Fruit fly (Drosophila melanogaster): ENCODE data around the gene HP1D3csd.

The HP1D3csd gene

dm6 chrX:19155922-19156437, 34.0 kb upstream of the HP1D3csd start (continued):
- TF ChIP-seq Dp (GFP tag; optimal IDR thresholded peaks at IDR 0.05) (no peak), Aef1 (GFP tag; IDR thresholded peaks at IDR 0.05) (peak; percentile 46; the same call in 2 of the 3 replicates), Hmx (GFP tag; optimal IDR thresholded peaks at IDR 0.05) (no peak), CG7271 (tag; optimal IDR thresholded peaks at IDR 0.05) (peak; percentile 79), CG14965 (GFP tag; optimal IDR thresholded peaks at IDR 0.05; ENCODE audit: borderline replicate concordance) (no peak), Antp (GFP tag; optimal IDR thresholded peaks at IDR 0.05) (peak; percentile 16), BEAF-32 (GFP tag; optimal IDR thresholded peaks at IDR 0.05) (no peak), Dad (GFP tag; optimal IDR thresholded peaks at IDR 0.05) (peak; percentile 38), Sry-β (GFP tag; optimal IDR thresholded peaks at IDR 0.05) (peak; percentile 12), inv (GFP tag; IDR thresholded peaks at IDR 0.05; ENCODE audit: partially characterized antibody) (no peak), al (GFP tag; IDR thresholded peaks at IDR 0.05) (peak; percentile 79), CG30431 (GFP tag; optimal IDR thresholded peaks at IDR 0.05) (peak; percentile 81), repo (GFP tag; optimal IDR thresholded peaks at IDR 0.05) (no peak), CG4360 (GFP tag; IDR thresholded peaks at IDR 0.05) (peak; percentile 59; the same call in 1 of the 2 replicates), CG11504 (tag; optimal IDR thresholded peaks at IDR 0.05) (peak; percentile 79), grau (tag; optimal IDR thresholded peaks at IDR 0.05) (peak; percentile 82), unc-4 (GFP tag; IDR thresholded peaks at IDR 0.05; ENCODE audit: partially characterized antibody) (no peak), CTCF (GFP tag; optimal IDR thresholded peaks at IDR 0.05) (no peak), CG5180 (GFP tag; optimal IDR thresholded peaks at IDR 0.05) (peak; percentile 63), bab2 (GFP tag; optimal IDR thresholded peaks at IDR 0.05) (peak; percentile 29), CG5953 (GFP tag; IDR thresholded peaks at IDR 0.05) (peak; percentile 43; the same call in 1 of the 2 replicates), CG4707 (GFP tag; optimal IDR thresholded peaks at IDR 0.05) (peak; percentile 36), hth (optimal IDR thresholded peaks at IDR 0.05) (no peak), Oli (tag; optimal IDR thresholded peaks at IDR 0.05) (peak; percentile 82), HmgZ (tag; optimal IDR thresholded peaks at IDR 0.05) (peak; percentile 50), PHDP (tag; optimal IDR thresholded peaks at IDR 0.05) (peak; percentile 76), pita (GFP tag; optimal IDR thresholded peaks at IDR 0.05) (no peak), ERR (GFP tag; optimal IDR thresholded peaks at IDR 0.05) (no peak), B-H2 (GFP tag; optimal IDR thresholded peaks at IDR 0.05) (peak; percentile 37), CG7786 (GFP tag; optimal IDR thresholded peaks at IDR 0.05) (peak; percentile 28), CG17612 (GFP tag; IDR thresholded peaks at IDR 0.05) (peak; percentile 51; the same call in 1 of the 2 replicates), tin (GFP tag; optimal IDR thresholded peaks at IDR 0.05) (peak; percentile 82), ara (GFP tag; IDR thresholded peaks at IDR 0.05) (peak; percentile 92), Sin3A (optimal IDR thresholded peaks at IDR 0.05) (no peak), Dek (tag; optimal IDR thresholded peaks at IDR 0.05) (peak; percentile 57), CG3407 (GFP tag; optimal IDR thresholded peaks at IDR 0.05) (peak; percentile 76), lola (GFP tag; optimal IDR thresholded peaks at IDR 0.05) (peak in 1 of 3 experiments; percentile 96), H2.0 (GFP tag; IDR thresholded peaks at IDR 0.05) (peak; percentile 63), br (optimal IDR thresholded peaks at IDR 0.05) (no peak), ab (GFP tag; optimal IDR thresholded peaks at IDR 0.05) (no peak), NfI (GFP tag; optimal IDR thresholded peaks at IDR 0.05) (peak; percentile 65), sug (tag; optimal IDR thresholded peaks at IDR 0.05) (peak; percentile 35), bcd (GFP tag; optimal IDR thresholded peaks at IDR 0.05) (peak; percentile 78), CG7987 (GFP tag; optimal IDR thresholded peaks at IDR 0.05) (peak; percentile 39), Sox102F (GFP tag; optimal IDR thresholded peaks at IDR 0.05) (peak; percentile 56), sc (optimal IDR thresholded peaks at IDR 0.05) (no peak), sc (GFP tag; optimal IDR thresholded peaks at IDR 0.05) (peak; percentile 73), Nf-YA (GFP tag; IDR thresholded peaks at IDR 0.05) (0 out of 2 replicates have a peak, but pooled peaks have one; percentile 14), Lim3 (GFP tag; IDR thresholded peaks at IDR 0.05) (no peak), Rfx (GFP tag; IDR thresholded peaks at IDR 0.05) (peak; percentile 87), wdn (GFP tag; IDR thresholded peaks at IDR 0.05) (peak; percentile 55), gce (GFP tag; IDR thresholded peaks at IDR 0.05) (no peak)
